Worm (Caenorhabditis elegans) whole organism, early embryonic: Measurements from ENCODE around the gene fcd-2.

Experiments
- B0310.2 ChIP-seq: sonication (generic microtip); optimal IDR thresholded peaks from 2 replicates; lab custom pipeline; 2016; ENCODE audit warnings: mild to moderate bottlenecking, missing genetic modification characterization, missing compliant biosample characterization
- F13C5.2 ChIP-seq: sonication (generic microtip); optimal IDR thresholded peaks from 2 replicates; lab custom pipeline; 2017; ENCODE audit warnings: mild to moderate bottlenecking, missing genetic modification characterization, inconsistent platforms, missing compliant biosample characterization
- aly-1 ChIP-seq: sonication (generic microtip); optimal IDR thresholded peaks from 2 replicates; lab custom pipeline; 2016; ENCODE audit warnings: missing genetic modification characterization, missing compliant biosample characterization
- ama-1 ChIP-seq: fragments of 150-350 bp; optimal IDR thresholded peaks from 2 replicates; lab custom pipeline; 2014
- flt-1 ChIP-seq: fragments of 200-800 bp; sonication (Bioruptor generic); IDR thresholded peaks from 2 replicates; pipeline ENCODE4 v1.3.6; 2022; ENCODE audit warnings: missing genetic modification characterization, missing compliant biosample characterization
- hmbx-1 ChIP-seq: sonication (generic microtip); optimal IDR thresholded peaks from 2 replicates; lab custom pipeline; 2016; ENCODE audit warnings: mild to moderate bottlenecking, missing genetic modification characterization, missing compliant biosample characterization
- hmg-4 ChIP-seq: fragments of 200-800 bp; sonication (Bioruptor generic); optimal IDR thresholded peaks from 2 replicates; lab custom pipeline; 2018; ENCODE audit warnings: mild to moderate bottlenecking, missing genetic modification characterization, missing compliant biosample characterization
- hnd-1 ChIP-seq: sonication (generic microtip); optimal IDR thresholded peaks from 2 replicates; lab custom pipeline; 2016; ENCODE audit warnings: missing genetic modification characterization, missing compliant biosample characterization
- pes-1 ChIP-seq: fragments of 200-800 bp; sonication (Bioruptor generic); IDR thresholded peaks from 2 replicates; pipeline ENCODE4 v1.3.6; 2022; ENCODE audit warnings: missing genetic modification reagents, missing genetic modification characterization, missing compliant biosample characterization
- scrt-1 ChIP-seq: fragments of 200-800 bp; sonication (Bioruptor generic); IDR thresholded peaks from 2 replicates; pipeline ENCODE4 v1.3.6; 2022; ENCODE audit warnings: missing genetic modification characterization, missing compliant biosample characterization
- sea-1 ChIP-seq: fragments of 200-800 bp; sonication (Bioruptor generic); conservative IDR thresholded peaks from 2 replicates; pipeline ENCODE4 v1.3.6; 2022; ENCODE audit warnings: missing genetic modification characterization, missing compliant biosample characterization
- tbx-11 ChIP-seq: fragments of 200-800 bp; sonication (Bioruptor generic); IDR thresholded peaks from 2 replicates; pipeline ENCODE4 v1.3.6; 2022; ENCODE audit warnings: missing genetic modification characterization, missing compliant biosample characterization
- tbx-37 ChIP-seq: fragments of 200-800 bp; sonication (Bioruptor generic); conservative IDR thresholded peaks from 2 replicates; pipeline ENCODE4 v1.3.6; 2022; ENCODE audit warnings: missing genetic modification reagents, missing genetic modification characterization, missing compliant biosample characterization
- tra-4 ChIP-seq: sonication (generic microtip); optimal IDR thresholded peaks from 2 replicates; lab custom pipeline; 2017; ENCODE audit warnings: missing genetic modification characterization, missing compliant biosample characterization

DNA sequence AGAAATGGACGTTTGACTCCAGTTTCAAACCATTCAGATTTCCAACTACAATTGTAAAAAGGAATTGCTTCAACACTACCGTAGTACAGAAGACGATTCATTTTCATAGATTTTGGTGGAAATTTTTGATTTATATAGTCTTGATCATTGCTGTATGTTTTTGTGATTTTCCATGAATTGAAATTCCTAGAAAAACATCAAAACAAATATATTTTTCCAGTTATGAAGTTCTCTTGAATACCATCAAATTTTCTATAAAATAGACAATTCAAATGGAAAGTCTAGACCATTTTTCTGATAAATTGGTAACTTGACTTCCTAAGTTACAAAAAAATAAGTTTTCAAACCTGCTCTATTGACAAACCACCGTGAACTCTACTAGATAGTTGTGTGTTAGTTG, 43.3 kb downstream of the fcd-2 start, which contains the start of gene srt-48:
- TF ChIP-seq ama-1 (lab: Kevin White, UChicago) (no peak), flt-1 (no peak), hmbx-1 (tag; lab: Kevin White, UChicago) (no peak), hnd-1 (tag; lab: Kevin White, UChicago) (no peak), B0310.2 (tag; lab: Kevin White, UChicago) (no peak), scrt-1 (no peak), tbx-37 (GFP tag; lab: Robert Waterston, UW) (no peak), aly-1 (tag; lab: Kevin White, UChicago) (no peak), F13C5.2 (no peak), sea-1 (no peak), pes-1 (no peak), tbx-11 (GFP tag; lab: Robert Waterston, UW) (no peak), hmg-4 (GFP tag; lab: Kevin White, UChicago) (no peak), tra-4 (tag; lab: Kevin White, UChicago) (no peak)
